Worm (Caenorhabditis elegans) whole organism, early embryonic: ENCODE measurements around the gene mod-1.

Experiments used
- B0310.2 ChIP-seq: sonication (generic microtip); optimal IDR thresholded peaks from 2 replicates; lab custom pipeline; 2016; ENCODE audit warnings: mild to moderate bottlenecking, missing genetic modification characterization, missing compliant biosample characterization
- F13C5.2 ChIP-seq: sonication (generic microtip); optimal IDR thresholded peaks from 2 replicates; lab custom pipeline; 2017; ENCODE audit warnings: mild to moderate bottlenecking, missing genetic modification characterization, inconsistent platforms, missing compliant biosample characterization
- aly-1 ChIP-seq: sonication (generic microtip); optimal IDR thresholded peaks from 2 replicates; lab custom pipeline; 2016; ENCODE audit warnings: missing genetic modification characterization, missing compliant biosample characterization
- ama-1 ChIP-seq: fragments of 150-350 bp; optimal IDR thresholded peaks from 2 replicates; lab custom pipeline; 2014
- ceh-13 ChIP-seq: fragments of 200-800 bp; sonication (Bioruptor generic); optimal IDR thresholded peaks from 2 replicates; lab custom pipeline; 2018; ENCODE audit warnings: mild to moderate bottlenecking, missing genetic modification characterization, missing compliant biosample characterization
- ceh-36 ChIP-seq: sonication (generic microtip); optimal IDR thresholded peaks from 2 replicates; lab custom pipeline; 2016; ENCODE audit warnings: missing genetic modification characterization, inconsistent platforms, missing compliant biosample characterization
- ets-7 ChIP-seq: sonication (generic microtip); optimal IDR thresholded peaks from 2 replicates; lab custom pipeline; 2016; ENCODE audit warnings: missing genotype, missing genetic modification characterization, missing compliant biosample characterization
- flt-1 ChIP-seq: fragments of 200-800 bp; sonication (Bioruptor generic); IDR thresholded peaks from 2 replicates; pipeline ENCODE4 v1.3.6; 2022; ENCODE audit warnings: missing genetic modification characterization, missing compliant biosample characterization
- hmbx-1 ChIP-seq: sonication (generic microtip); optimal IDR thresholded peaks from 2 replicates; lab custom pipeline; 2016; ENCODE audit warnings: mild to moderate bottlenecking, missing genetic modification characterization, missing compliant biosample characterization
- hmg-4 ChIP-seq: fragments of 200-800 bp; sonication (Bioruptor generic); optimal IDR thresholded peaks from 2 replicates; lab custom pipeline; 2018; ENCODE audit warnings: mild to moderate bottlenecking, missing genetic modification characterization, missing compliant biosample characterization
- hnd-1 ChIP-seq: sonication (generic microtip); optimal IDR thresholded peaks from 2 replicates; lab custom pipeline; 2016; ENCODE audit warnings: missing genetic modification characterization, missing compliant biosample characterization
- pes-1 ChIP-seq: fragments of 200-800 bp; sonication (Bioruptor generic); IDR thresholded peaks from 2 replicates; pipeline ENCODE4 v1.3.6; 2022; ENCODE audit warnings: missing genetic modification reagents, missing genetic modification characterization, missing compliant biosample characterization
- scrt-1 ChIP-seq: fragments of 200-800 bp; sonication (Bioruptor generic); IDR thresholded peaks from 2 replicates; pipeline ENCODE4 v1.3.6; 2022; ENCODE audit warnings: missing genetic modification characterization, missing compliant biosample characterization
- sea-1 ChIP-seq: fragments of 200-800 bp; sonication (Bioruptor generic); conservative IDR thresholded peaks from 2 replicates; pipeline ENCODE4 v1.3.6; 2022; ENCODE audit warnings: missing genetic modification characterization, missing compliant biosample characterization
- tbx-11 ChIP-seq: fragments of 200-800 bp; sonication (Bioruptor generic); IDR thresholded peaks from 2 replicates; pipeline ENCODE4 v1.3.6; 2022; ENCODE audit warnings: missing genetic modification characterization, missing compliant biosample characterization
- tbx-37 ChIP-seq: fragments of 200-800 bp; sonication (Bioruptor generic); conservative IDR thresholded peaks from 2 replicates; pipeline ENCODE4 v1.3.6; 2022; ENCODE audit warnings: missing genetic modification reagents, missing genetic modification characterization, missing compliant biosample characterization
- tra-4 ChIP-seq: sonication (generic microtip); optimal IDR thresholded peaks from 2 replicates; lab custom pipeline; 2017; ENCODE audit warnings: missing genetic modification characterization, missing compliant biosample characterization

Gene mod-1

DNA sequence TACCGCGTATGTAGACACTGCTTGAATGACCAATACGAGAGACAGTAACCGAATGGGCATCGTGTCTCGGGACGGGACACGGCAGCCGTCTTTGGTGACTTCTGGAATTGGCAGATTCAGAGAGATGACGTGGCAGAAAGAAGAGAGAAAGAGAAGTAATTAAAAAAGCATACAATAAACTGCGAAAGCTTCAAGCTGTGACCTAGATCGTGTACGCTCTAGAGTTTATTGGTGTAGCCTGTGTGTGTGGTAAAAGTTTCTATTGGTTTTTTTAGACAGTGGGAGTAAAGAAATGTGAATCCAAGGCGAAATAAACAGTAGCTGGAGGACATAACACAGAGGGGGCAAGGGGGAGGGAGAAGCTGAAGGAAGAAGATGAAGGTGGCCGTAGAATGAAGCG, 30.1 kb upstream of the mod-1 start, which contains the start of gene T19A5.3:
TSS of gene T19A5.3 (minus strand) at position 101 of the 400 bp plus-strand sequence.
- no peak for TF ChIP-seq hmg-4
- no peak for TF ChIP-seq flt-1 (GFP tag; lab: Robert Waterston, UW)
- no peak for TF ChIP-seq tra-4
- TF ChIP-seq hnd-1 (tag; lab: Kevin White, UChicago), result no peak
- no peak for TF ChIP-seq B0310.2 (tag; lab: Kevin White, UChicago)
- TF ChIP-seq scrt-1 (GFP tag; lab: Robert Waterston, UW), result no peak
- no peak for TF ChIP-seq tbx-11 (GFP tag; lab: Robert Waterston, UW)
- TF ChIP-seq tbx-37 (GFP tag; lab: Robert Waterston, UW), result no peak
- TF ChIP-seq F13C5.2, result no peak
- TF ChIP-seq ets-7 (tag; lab: Kevin White, UChicago), result no peak
- TF ChIP-seq aly-1 (tag; lab: Kevin White, UChicago), result no peak
- TF ChIP-seq hmbx-1, result no peak
- TF ChIP-seq pes-1 (GFP tag; lab: Robert Waterston, UW), result no peak
- TF ChIP-seq sea-1, result no peak
- TF ChIP-seq ceh-36 (tag; lab: Kevin White, UChicago), result no peak
- TF ChIP-seq ama-1 (lab: Kevin White, UChicago), result no peak
- no peak for TF ChIP-seq ceh-13

DNA sequence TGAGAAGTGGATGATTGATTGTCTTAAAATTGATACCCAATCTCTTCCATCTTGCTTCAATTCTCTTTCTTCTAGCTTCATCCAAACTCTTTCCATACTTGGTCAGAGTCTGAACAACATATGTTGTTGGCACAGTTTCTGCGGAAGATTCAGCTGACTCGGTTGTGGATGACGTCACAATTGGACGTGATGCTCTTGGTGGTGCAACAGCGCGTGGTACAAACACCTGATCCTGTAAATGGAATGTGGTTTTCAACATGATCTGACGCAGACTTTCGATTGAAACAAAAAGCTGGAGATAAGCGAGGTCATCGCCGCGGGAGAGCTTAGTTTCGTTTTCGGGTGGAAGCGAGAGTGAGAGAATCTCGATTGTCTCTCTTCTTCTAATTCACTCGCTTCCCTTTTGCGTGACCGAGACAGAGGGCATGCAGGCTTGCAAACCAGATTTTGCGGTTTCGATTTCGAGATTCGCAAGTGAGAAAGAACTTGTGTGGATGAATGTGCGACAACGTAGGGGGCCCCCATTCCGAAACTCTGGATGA, 28.7 kb upstream of the mod-1 start:
- TF ChIP-seq ama-1 (lab: Kevin White, UChicago) (no peak), hmbx-1 (no peak), hnd-1 (tag; lab: Kevin White, UChicago) (no peak), tbx-37 (GFP tag; lab: Robert Waterston, UW) (no peak), ceh-36 (tag; lab: Kevin White, UChicago) (no peak), ceh-13 (no peak), hmg-4 (no peak), tbx-11 (GFP tag; lab: Robert Waterston, UW) (no peak), pes-1 (GFP tag; lab: Robert Waterston, UW) (no peak), aly-1 (tag; lab: Kevin White, UChicago) (no peak), tra-4 (no peak), scrt-1 (GFP tag; lab: Robert Waterston, UW) (no peak), B0310.2 (tag; lab: Kevin White, UChicago) (no peak)

DNA sequence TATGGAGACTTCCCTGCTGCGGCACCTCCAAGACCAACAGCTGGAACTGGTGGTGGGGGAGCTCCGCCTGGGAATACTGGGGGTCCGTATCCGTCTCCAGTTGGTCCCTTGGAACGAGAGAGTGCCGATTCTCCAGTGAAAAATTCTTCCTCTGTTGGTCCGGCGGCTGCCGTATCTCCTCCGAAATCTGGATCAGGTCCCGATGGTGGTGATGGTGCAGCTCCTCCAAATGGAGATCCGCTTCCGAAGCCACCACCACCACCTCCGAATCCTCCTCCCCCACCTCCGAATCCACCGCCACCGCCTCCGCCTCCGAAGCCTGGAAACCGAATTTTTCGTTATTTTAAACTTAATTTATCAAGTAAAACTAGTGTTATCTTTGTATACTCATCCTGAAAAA, 26.6 kb upstream of the mod-1 start:
- TF ChIP-seq scrt-1 (GFP tag; lab: Robert Waterston, UW) (no peak), B0310.2 (tag; lab: Kevin White, UChicago) (no peak), aly-1 (tag; lab: Kevin White, UChicago) (no peak), hnd-1 (tag; lab: Kevin White, UChicago) (no peak), hmg-4 (no peak), ceh-13 (no peak)

DNA sequence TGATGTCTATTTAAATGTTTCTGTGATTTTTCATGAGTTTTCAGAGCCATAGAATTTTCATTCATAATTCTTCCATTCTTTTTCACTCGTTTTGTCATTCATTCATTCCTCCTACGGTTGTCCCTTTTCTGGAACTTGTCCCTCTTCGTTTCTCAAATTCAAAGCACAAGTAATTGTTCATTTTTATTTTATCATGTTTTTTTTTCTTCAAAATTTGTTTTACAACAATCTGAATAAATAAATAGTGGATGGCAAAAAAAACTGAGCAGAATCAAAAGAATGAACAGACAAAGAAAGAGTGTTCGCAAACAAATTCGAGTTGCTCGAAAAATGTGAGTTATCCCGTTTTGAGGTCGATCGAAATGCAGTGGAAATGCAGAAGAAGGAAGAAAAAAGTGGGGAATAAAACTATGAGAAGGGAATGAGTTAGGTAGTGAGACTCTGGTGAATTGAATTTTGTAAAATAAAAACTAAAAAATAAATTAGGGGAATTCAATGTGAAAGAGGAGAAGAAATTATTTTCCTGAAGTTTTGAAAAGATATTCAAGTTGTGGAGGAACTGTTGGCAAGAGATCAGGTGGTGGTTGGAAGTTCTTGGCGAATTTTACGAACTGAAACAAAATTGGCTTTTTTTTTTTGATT, 25.7 kb upstream of the mod-1 start:
- no peak for TF ChIP-seq flt-1 (GFP tag; lab: Robert Waterston, UW)
- no peak for TF ChIP-seq hmbx-1
- TF ChIP-seq sea-1, result no peak
- no peak for TF ChIP-seq ama-1 (lab: Kevin White, UChicago)
- no peak for TF ChIP-seq ets-7 (tag; lab: Kevin White, UChicago)
- no peak for TF ChIP-seq tbx-37 (GFP tag; lab: Robert Waterston, UW)
- no peak for TF ChIP-seq F13C5.2
- no peak for TF ChIP-seq scrt-1 (GFP tag; lab: Robert Waterston, UW)
- TF ChIP-seq B0310.2 (tag; lab: Kevin White, UChicago), result no peak
- no peak for TF ChIP-seq pes-1 (GFP tag; lab: Robert Waterston, UW)
- no peak for TF ChIP-seq hnd-1 (tag; lab: Kevin White, UChicago)
- no peak for TF ChIP-seq tbx-11 (GFP tag; lab: Robert Waterston, UW)
- TF ChIP-seq ceh-13, result no peak
- TF ChIP-seq tra-4, result no peak
- no peak for TF ChIP-seq ceh-36 (tag; lab: Kevin White, UChicago)
- no peak for TF ChIP-seq aly-1 (tag; lab: Kevin White, UChicago)

DNA sequence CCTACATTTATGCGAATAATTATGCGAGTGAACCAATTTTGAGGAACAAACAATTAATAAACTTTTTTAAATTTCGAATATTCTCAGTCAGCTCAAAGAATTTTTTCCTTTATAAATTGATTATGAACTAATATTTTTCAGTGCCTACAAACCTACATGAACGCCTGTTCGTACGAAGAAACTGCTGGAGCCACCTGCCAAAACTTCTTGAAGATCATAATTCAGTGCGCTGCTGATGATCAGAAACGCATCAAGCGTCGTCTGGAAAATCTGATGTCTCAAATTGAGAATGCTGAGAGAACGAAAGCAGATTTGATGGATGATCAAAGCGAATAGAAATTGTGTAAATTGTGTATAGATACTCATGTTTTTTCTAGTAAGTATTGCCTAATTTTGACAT, 25.1 kb upstream of the mod-1 start:
- TF ChIP-seq hmbx-1 (no peak), scrt-1 (GFP tag; lab: Robert Waterston, UW) (no peak), aly-1 (tag; lab: Kevin White, UChicago) (no peak), B0310.2 (tag; lab: Kevin White, UChicago) (no peak), ets-7 (tag; lab: Kevin White, UChicago) (no peak), sea-1 (no peak), tbx-37 (GFP tag; lab: Robert Waterston, UW) (no peak), flt-1 (GFP tag; lab: Robert Waterston, UW) (no peak), tbx-11 (GFP tag; lab: Robert Waterston, UW) (no peak), hmg-4 (no peak), F13C5.2 (no peak), ceh-36 (tag; lab: Kevin White, UChicago) (no peak), tra-4 (no peak), ceh-13 (no peak)

DNA sequence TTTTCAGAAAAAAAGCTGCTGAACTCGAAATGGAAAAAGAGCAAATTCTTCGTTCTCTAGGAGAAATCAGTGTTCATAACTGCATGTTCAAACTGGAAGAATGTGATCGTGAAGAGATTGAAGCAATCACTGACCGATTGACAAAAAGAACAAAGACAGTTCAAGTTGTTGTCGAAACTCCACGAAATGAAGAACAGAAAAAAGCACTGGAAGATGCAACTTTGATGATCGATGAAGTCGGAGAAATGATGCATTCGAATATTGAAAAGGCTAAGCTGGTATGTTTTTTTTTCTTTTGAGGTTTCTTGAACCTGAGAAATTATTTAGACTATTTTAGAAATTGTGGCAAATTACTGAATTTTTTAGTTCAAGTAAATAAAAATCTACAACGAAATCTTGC, 24.6 kb upstream of the mod-1 start:
- no peak for TF ChIP-seq tbx-37 (GFP tag; lab: Robert Waterston, UW)
- TF ChIP-seq hnd-1 (tag; lab: Kevin White, UChicago), result no peak
- no peak for TF ChIP-seq ets-7 (tag; lab: Kevin White, UChicago)
- no peak for TF ChIP-seq hmg-4
- no peak for TF ChIP-seq ceh-36 (tag; lab: Kevin White, UChicago)
- TF ChIP-seq F13C5.2, result no peak

DNA sequence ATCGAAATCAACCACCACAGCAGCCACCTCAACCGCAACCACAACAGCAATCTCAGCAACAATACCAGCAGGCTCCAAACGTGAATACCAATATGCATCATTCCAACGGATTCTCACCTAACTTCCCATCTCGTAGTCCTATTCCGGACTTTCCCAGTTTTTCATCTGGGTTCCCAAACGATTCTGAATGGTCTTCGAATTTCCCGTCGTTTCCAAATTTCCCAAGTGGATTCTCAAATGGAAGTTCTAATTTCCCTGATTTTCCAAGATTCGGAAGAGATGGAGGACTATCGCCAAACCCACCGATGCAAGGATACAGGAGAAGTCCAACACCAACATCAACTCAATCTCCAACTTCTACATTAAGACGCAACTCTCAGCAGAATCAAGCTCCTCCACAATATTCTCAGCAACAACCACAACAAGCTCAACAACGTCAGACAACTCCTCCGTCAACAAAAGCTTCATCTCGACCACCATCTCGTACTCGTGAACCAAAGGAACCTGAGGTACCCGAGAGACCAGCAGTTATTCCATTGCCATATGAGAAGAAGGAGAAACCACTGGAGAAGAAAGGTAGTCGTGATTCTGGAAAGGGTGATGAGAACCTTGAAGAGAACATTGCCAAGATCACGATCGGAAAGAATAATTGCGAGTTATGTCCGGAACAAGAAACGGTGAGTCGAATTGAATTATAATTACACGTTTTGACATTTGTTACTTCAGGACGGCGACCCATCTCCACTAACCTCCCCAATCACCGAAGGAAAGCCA, 23.8 kb upstream of the mod-1 start:
- TF ChIP-seq tbx-37 (GFP tag; lab: Robert Waterston, UW), result no peak
- no peak for TF ChIP-seq ceh-36 (tag; lab: Kevin White, UChicago)
- no peak for TF ChIP-seq F13C5.2
- no peak for TF ChIP-seq ceh-13
- no peak for TF ChIP-seq ets-7 (tag; lab: Kevin White, UChicago)
- TF ChIP-seq pes-1 (GFP tag; lab: Robert Waterston, UW), result no peak
- TF ChIP-seq B0310.2 (tag; lab: Kevin White, UChicago), result no peak
- TF ChIP-seq sea-1, result no peak
- no peak for TF ChIP-seq tbx-11 (GFP tag; lab: Robert Waterston, UW)
- TF ChIP-seq hnd-1 (tag; lab: Kevin White, UChicago), result no peak
- TF ChIP-seq flt-1 (GFP tag; lab: Robert Waterston, UW), result no peak
- no peak for TF ChIP-seq tra-4
- TF ChIP-seq ama-1 (lab: Kevin White, UChicago), result no peak
- TF ChIP-seq hmbx-1, result no peak
- no peak for TF ChIP-seq scrt-1 (GFP tag; lab: Robert Waterston, UW)
- no peak for TF ChIP-seq aly-1 (tag; lab: Kevin White, UChicago)
- TF ChIP-seq hmg-4, result no peak
